Fruit fly (Drosophila melanogaster) whole organism: ENCODE data around the gene CG10702.

ENCODE experiments used
- EcR ChIP-seq, 2 experiments: fragments of >200 bp; optimal IDR thresholded peaks; 2 replicates each; lab custom pipeline; 2017; ENCODE audit warnings: missing biosample characterization in 2 of 2, missing genetic modification characterization in 2 of 2, missing genetic modification reagents in 2 of 2
- psq ChIP-seq: fragments of >200 bp; optimal IDR thresholded peaks from 2 replicates; lab custom pipeline; 2017
- usp ChIP-seq: fragments of >200 bp; optimal IDR thresholded peaks from 2 replicates; lab custom pipeline; 2017; ENCODE audit warnings: missing biosample characterization, missing genetic modification characterization, mixed read lengths

- TF ChIP-seq psq (lab: Kevin White, UChicago), result no peak
- TF ChIP-seq EcR (GFP tag; optimal IDR thresholded peaks at IDR 0.05; lab: Kevin White, UChicago), result no peak
- TF ChIP-seq usp (GFP tag; lab: Kevin White, UChicago), result no peak
Observed at dm6 chr2L:19064706-19065105, 4.9 kb downstream of the CG10702 start, which contains the start of gene CG17343.
